Fruit fly (Drosophila melanogaster) whole organism, wandering third instar larva: ENCODE measurements around the gene Shawn.

Experiments used
- Abd-B ChIP-seq: fragments of >200 bp; optimal IDR thresholded peaks from 2 replicates; lab custom pipeline; 2017; ENCODE audit warnings: missing biosample characterization, missing genetic modification characterization
- CG32264 ChIP-seq: fragments of 200-800 bp; sonication (Bioruptor generic); optimal IDR thresholded peaks from 2 replicates; lab custom pipeline; 2016; ENCODE audit warnings: missing biosample characterization, missing genetic modification characterization
- Hr78 ChIP-seq: fragments of >200 bp; optimal IDR thresholded peaks from 2 replicates; lab custom pipeline; 2017; ENCODE audit warnings: missing biosample characterization, missing genetic modification characterization
- Myc ChIP-seq: fragments of >200 bp; optimal IDR thresholded peaks from 2 replicates; lab custom pipeline; 2017
- OdsH ChIP-seq: fragments of 200-800 bp; sonication (Bioruptor generic); optimal IDR thresholded peaks from 2 replicates; lab custom pipeline; 2016; ENCODE audit warnings: missing biosample characterization, mild to moderate bottlenecking, missing genetic modification characterization
- Vsx2 ChIP-seq: fragments of 200-300, 225-300 bp; sonication (Bioruptor generic); optimal IDR thresholded peaks from 2 replicates; lab custom pipeline; 2018; ENCODE audit warnings: missing biosample characterization, missing genetic modification characterization; ENCODE audit not compliant: partially characterized antibody
- dl ChIP-seq, 2 experiments: fragments of 175-275, 200-275 bp in 1 of 2; fragments of 200-275 bp in 1 of 2; sonication (Bioruptor generic); optimal IDR thresholded peaks; lab custom pipeline; 2018; ENCODE audit warnings: mild to moderate bottlenecking in 2 of 2, missing biosample characterization in 2 of 2, missing genetic modification characterization in 2 of 2, moderate library complexity in 2 of 2; ENCODE audit not compliant: partially characterized antibody in 2 of 2, insufficient read depth in 1 of 2
- psq ChIP-seq: fragments of 200-800 bp; sonication (Bioruptor generic); optimal IDR thresholded peaks from 3 replicates; lab custom pipeline; 2017; ENCODE audit warnings: missing biosample characterization, mild to moderate bottlenecking, missing genetic modification characterization, moderate library complexity
- rgr ChIP-seq: fragments of 200-800 bp; sonication (Bioruptor generic); optimal IDR thresholded peaks from 3 replicates; lab custom pipeline; 2016; ENCODE audit warnings: missing biosample characterization, mild to moderate bottlenecking, missing genetic modification characterization
- sv ChIP-seq: fragments of 200-800 bp; sonication (Bioruptor generic); optimal IDR thresholded peaks from 3 replicates; lab custom pipeline; 2016; ENCODE audit warnings: missing biosample characterization, missing genetic modification characterization
- usp ChIP-seq: fragments of >200 bp; optimal IDR thresholded peaks from 2 replicates; lab custom pipeline; 2017; ENCODE audit warnings: missing biosample characterization, missing genetic modification characterization

DNA sequence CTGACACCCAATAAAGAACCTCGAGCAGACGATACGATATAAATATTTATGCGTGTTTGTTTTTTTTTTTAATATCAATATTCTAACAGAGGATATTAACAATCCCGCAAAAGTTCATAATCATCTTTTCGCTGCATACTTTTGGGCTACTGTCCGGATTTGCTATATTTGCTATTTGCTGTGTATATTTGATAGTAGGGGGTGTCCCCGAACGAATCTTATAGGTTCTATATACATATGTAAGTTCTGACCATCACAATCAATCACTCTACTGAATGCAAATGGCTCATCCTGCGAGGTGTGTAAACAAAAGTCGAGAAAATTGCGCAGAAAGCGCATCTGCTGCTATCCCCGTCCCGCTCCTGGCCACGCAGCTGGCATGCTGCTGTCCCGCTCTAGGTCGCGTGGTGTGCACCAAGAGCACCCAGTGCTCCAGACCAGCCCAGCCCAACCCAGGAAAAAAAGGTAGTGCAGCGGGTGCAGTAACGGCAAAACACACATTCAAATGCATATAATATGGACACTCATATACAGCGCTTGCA lies 29.5 kb downstream of the Shawn start:
- TF ChIP-seq OdsH (no peak), dl (GFP tag; optimal IDR thresholded peaks at IDR 0.05; lab: Kevin White, UChicago; ENCODE audit: insufficient read depth in 1 of 2, partially characterized antibody in 2 of 2) (no peak), sv (no peak), psq (GFP tag; lab: Kevin White, UChicago) (no peak), Hr78 (GFP tag; lab: Kevin White, UChicago) (no peak), CG32264 (GFP tag; lab: Kevin White, UChicago) (no peak), Vsx2 (GFP tag; lab: Kevin White, UChicago) (no peak), Abd-B (GFP tag; lab: Kevin White, UChicago) (no peak), Myc (lab: Kevin White, UChicago) (peak; percentile 50), usp (no peak), rgr (GFP tag; lab: Kevin White, UChicago) (no peak)
